Fruit fly (Drosophila melanogaster) whole organism, embryonic: ENCODE measurements around the gene CG15553.

Experiments used
- Asciz ChIP-seq: fragments of 200-800 bp; sonication (Bioruptor generic); optimal IDR thresholded peaks from 2 replicates; lab custom pipeline; 2017; ENCODE audit warnings: missing biosample characterization, mild to moderate bottlenecking, missing genetic modification characterization, missing genetic modification reagents
- Atf6 ChIP-seq: fragments of 200-800 bp; sonication (Bioruptor generic); IDR thresholded peaks from 2 replicates; pipeline ENCODE4 v1.3.6; 2022; ENCODE audit warnings: missing biosample characterization, missing genetic modification characterization
- CG10147 ChIP-seq: fragments of 200-800 bp; sonication (Bioruptor generic); optimal IDR thresholded peaks from 2 replicates; lab custom pipeline; 2019; ENCODE audit warnings: missing biosample characterization, mild to moderate bottlenecking, missing genetic modification characterization, moderate library complexity
- CG11695 ChIP-seq: fragments of 200-800 bp; sonication (Bioruptor generic); IDR thresholded peaks from 3 replicates; pipeline ENCODE4 v1.3.6; 2022; ENCODE audit warnings: missing biosample characterization, missing genetic modification characterization
- CG11723 ChIP-seq: fragments of 200-800 bp; sonication (Bioruptor generic); optimal IDR thresholded peaks from 2 replicates; lab custom pipeline; 2017; ENCODE audit warnings: missing biosample characterization, mild to moderate bottlenecking, missing genetic modification characterization
- CG12299 ChIP-seq: fragments of 200-800 bp; sonication (Bioruptor generic); optimal IDR thresholded peaks from 2 replicates; lab custom pipeline; 2018; ENCODE audit warnings: missing biosample characterization, mild to moderate bottlenecking, missing genetic modification characterization
- CG14050 ChIP-seq: fragments of 200-800 bp; sonication (Bioruptor generic); IDR thresholded peaks from 3 replicates; pipeline ENCODE4 v1.3.6; 2022; ENCODE audit warnings: missing biosample characterization, missing genetic modification characterization
- CG14667 ChIP-seq: fragments of 200-800 bp; sonication (Bioruptor generic); IDR thresholded peaks from 2 replicates; pipeline ENCODE4 v1.3.6; 2022; ENCODE audit warnings: missing biosample characterization, missing genetic modification characterization
- CG15269 ChIP-seq: fragments of 200-800 bp; sonication (Bioruptor generic); optimal IDR thresholded peaks from 2 replicates; lab custom pipeline; 2018; ENCODE audit warnings: missing biosample characterization, mild to moderate bottlenecking, missing genetic modification characterization, moderate library complexity
- CG15696 ChIP-seq: fragments of 200-800 bp; sonication (Bioruptor generic); optimal IDR thresholded peaks from 2 replicates; lab custom pipeline; 2019; ENCODE audit warnings: missing biosample characterization, mild to moderate bottlenecking, missing genetic modification characterization, moderate library complexity
- CG16813 ChIP-seq: fragments of 200-800 bp; sonication (Bioruptor generic); IDR thresholded peaks from 3 replicates; pipeline ENCODE4 v1.3.6; 2022; ENCODE audit warnings: missing biosample characterization, missing genetic modification characterization; ENCODE audit not compliant: partially characterized antibody
- CG30020 ChIP-seq: fragments of 200-800 bp; optimal IDR thresholded peaks from 2 replicates; lab custom pipeline; 2019; ENCODE audit warnings: missing biosample characterization, mild to moderate bottlenecking, missing genetic modification characterization, moderate library complexity
- CG30403 ChIP-seq: fragments of 200-800 bp; sonication (Bioruptor generic); optimal IDR thresholded peaks from 3 replicates; lab custom pipeline; 2016; ENCODE audit warnings: missing biosample characterization, missing genetic modification characterization
- CG30431 ChIP-seq: fragments of 200-800 bp; sonication (Bioruptor generic); optimal IDR thresholded peaks from 2 replicates; lab custom pipeline; 2017; ENCODE audit warnings: missing biosample characterization, missing genetic modification characterization
- CG31365 ChIP-seq: fragments of 200-800 bp; sonication (Bioruptor generic); optimal IDR thresholded peaks from 2 replicates; lab custom pipeline; 2018; ENCODE audit warnings: missing biosample characterization, mild to moderate bottlenecking, missing genetic modification characterization
- CG34224 ChIP-seq: fragments of 200-800 bp; sonication (Bioruptor generic); IDR thresholded peaks from 3 replicates; pipeline ENCODE4 v1.3.6; 2022; ENCODE audit warnings: missing biosample characterization, missing genetic modification characterization; ENCODE audit not compliant: partially characterized antibody
- CG4282 ChIP-seq: fragments of 200-800 bp; sonication (Bioruptor generic); optimal IDR thresholded peaks from 2 replicates; lab custom pipeline; 2016; ENCODE audit warnings: missing biosample characterization, missing genetic modification characterization
- CG6254 ChIP-seq: fragments of 200-800 bp; sonication (Bioruptor generic); optimal IDR thresholded peaks from 3 replicates; lab custom pipeline; 2017; ENCODE audit warnings: mild to moderate bottlenecking, missing biosample characterization, missing genetic modification reagents, missing genetic modification characterization
- CG6791 ChIP-seq: fragments of 200-800 bp; sonication (Bioruptor generic); IDR thresholded peaks from 3 replicates; pipeline ENCODE4 v1.3.6; 2022; ENCODE audit warnings: missing biosample characterization, missing genetic modification characterization; ENCODE audit not compliant: partially characterized antibody
- CG7786 ChIP-seq: fragments of 200-800 bp; sonication (Bioruptor generic); optimal IDR thresholded peaks from 2 replicates; lab custom pipeline; 2016; ENCODE audit warnings: missing biosample characterization, missing genetic modification characterization
- CG9437 ChIP-seq: fragments of 200-800 bp; sonication (Bioruptor generic); optimal IDR thresholded peaks from 2 replicates; lab custom pipeline; 2018; ENCODE audit warnings: missing biosample characterization, mild to moderate bottlenecking, missing genetic modification characterization
- D19A ChIP-seq: fragments of 200-800 bp; optimal IDR thresholded peaks from 3 replicates; lab custom pipeline; 2019; ENCODE audit warnings: missing biosample characterization, mild to moderate bottlenecking, missing genetic modification characterization, moderate library complexity
- D19B ChIP-seq: fragments of 200-800 bp; sonication (Bioruptor generic); optimal IDR thresholded peaks from 2 replicates; lab custom pipeline; 2017; ENCODE audit warnings: missing biosample characterization, mild to moderate bottlenecking, missing genetic modification characterization
- Eip74EF ChIP-seq, 2 experiments: fragments of 200-800 bp in 1 of 2; fragments of >200 bp in 1 of 2; sonication (Bioruptor generic) in 1 of 2; optimal IDR thresholded peaks; 2 replicates each; lab custom pipeline; 2017 to 2019; ENCODE audit warnings: missing biosample characterization in 2 of 2, missing genetic modification characterization in 2 of 2, mild to moderate bottlenecking in 1 of 2, moderate library complexity in 1 of 2
- Elba2 ChIP-seq: fragments of 200-800 bp; sonication (Bioruptor generic); optimal IDR thresholded peaks from 3 replicates; lab custom pipeline; 2016; ENCODE audit warnings: missing biosample characterization, missing genetic modification characterization
- Ets65A ChIP-seq: fragments of 200-800 bp; sonication (Bioruptor generic); peaks from one replicate; lab custom pipeline; 2016; ENCODE audit warnings: missing biosample characterization, missing genetic modification characterization
- Ravus ChIP-seq: fragments of 200-800 bp; sonication (Bioruptor generic); IDR thresholded peaks from 2 replicates; pipeline ENCODE4 v1.3.6; 2022; ENCODE audit warnings: missing biosample characterization, missing genetic modification characterization
- Vsx1 ChIP-seq: fragments of 200-800 bp; sonication (Bioruptor generic); optimal IDR thresholded peaks from 2 replicates; lab custom pipeline; 2017; ENCODE audit warnings: missing biosample characterization, mild to moderate bottlenecking, missing genetic modification characterization, missing genetic modification reagents
- Xbp1 ChIP-seq: fragments of 200-800 bp; sonication (Bioruptor generic); optimal IDR thresholded peaks from 3 replicates; lab custom pipeline; 2016; ENCODE audit warnings: missing biosample characterization, mild to moderate bottlenecking, missing genetic modification characterization
- YL-1 ChIP-seq: fragments of 200-800 bp; sonication (Bioruptor generic); optimal IDR thresholded peaks from 3 replicates; lab custom pipeline; 2017; ENCODE audit warnings: missing biosample characterization, mild to moderate bottlenecking, missing genetic modification characterization
- ara ChIP-seq: fragments of 200-800 bp; sonication (Bioruptor generic); IDR thresholded peaks from 2 replicates; pipeline ENCODE4 v1.3.6; 2022; ENCODE audit warnings: missing biosample characterization, missing genetic modification characterization
- bab2 ChIP-seq: fragments of 200-800 bp; sonication (Bioruptor generic); optimal IDR thresholded peaks from 2 replicates; lab custom pipeline; 2016; ENCODE audit warnings: missing biosample characterization, missing genetic modification characterization
- chif ChIP-seq, 2 experiments: fragments of 200-800 bp; sonication (Bioruptor generic); optimal IDR thresholded peaks; 3 replicates each; lab custom pipeline; 2016; ENCODE audit warnings: missing biosample characterization in 2 of 2, missing genetic modification characterization in 2 of 2
- fd64A ChIP-seq: fragments of 200-800 bp; sonication (Bioruptor generic); optimal IDR thresholded peaks from 3 replicates; lab custom pipeline; 2018; ENCODE audit warnings: missing biosample characterization, mild to moderate bottlenecking, missing genetic modification characterization
- fu2 ChIP-seq: fragments of 200-800 bp; sonication (Bioruptor generic); optimal IDR thresholded peaks from 2 replicates; lab custom pipeline; 2016; ENCODE audit warnings: missing biosample characterization, missing genetic modification characterization
- ham ChIP-seq: fragments of 200-800 bp; sonication (Bioruptor generic); IDR thresholded peaks from 2 replicates; pipeline ENCODE4 v1.3.6; 2022; ENCODE audit warnings: missing biosample characterization, missing genetic modification characterization
- hb ChIP-seq: fragments of 200-800 bp; sonication (Bioruptor generic); IDR thresholded peaks from 3 replicates; pipeline ENCODE4 v1.3.6; 2022; ENCODE audit warnings: missing biosample characterization, missing genetic modification characterization; ENCODE audit not compliant: partially characterized antibody
- hbn ChIP-seq: fragments of 200-800 bp; sonication (Bioruptor generic); IDR thresholded peaks from 2 replicates; pipeline ENCODE4 v1.3.6; 2022; ENCODE audit warnings: missing biosample characterization, missing genetic modification characterization; ENCODE audit not compliant: partially characterized antibody
- jigr1 ChIP-seq: fragments of 200-800 bp; sonication (Bioruptor generic); IDR thresholded peaks from 3 replicates; pipeline ENCODE4 v1.3.6; 2022; ENCODE audit warnings: missing biosample characterization, missing genetic modification characterization
- kni ChIP-seq: fragments of 200-800 bp; sonication (Bioruptor generic); optimal IDR thresholded peaks from 3 replicates; lab custom pipeline; 2017; ENCODE audit warnings: mild to moderate bottlenecking, missing biosample characterization, missing genetic modification reagents, missing genetic modification characterization
- lbe ChIP-seq: fragments of 200-800 bp; sonication (Bioruptor generic); optimal IDR thresholded peaks from 2 replicates; lab custom pipeline; 2016; ENCODE audit warnings: missing biosample characterization, mild to moderate bottlenecking, missing genetic modification characterization
- nerfin-1 ChIP-seq: fragments of 200-800 bp; sonication (Bioruptor generic); optimal IDR thresholded peaks from 3 replicates; lab custom pipeline; 2019; ENCODE audit warnings: missing biosample characterization, mild to moderate bottlenecking, missing genetic modification characterization, moderate library complexity
- repo ChIP-seq: fragments of 200-800 bp; sonication (Bioruptor generic); optimal IDR thresholded peaks from 2 replicates; lab custom pipeline; 2016; ENCODE audit warnings: missing biosample characterization, missing genetic modification characterization
- schlank ChIP-seq: fragments of 200-800 bp; sonication (Bioruptor generic); optimal IDR thresholded peaks from 2 replicates; lab custom pipeline; 2018; ENCODE audit warnings: missing biosample characterization, mild to moderate bottlenecking, missing genetic modification characterization
- sens ChIP-seq: fragments of 200-800 bp; sonication (Bioruptor generic); peaks from one replicate; lab custom pipeline; 2016; ENCODE audit warnings: missing biosample characterization, missing genetic modification characterization
- sens-2 ChIP-seq: fragments of 200-800 bp; sonication (Bioruptor generic); IDR thresholded peaks from 2 replicates; pipeline ENCODE4 v1.3.6; 2022; ENCODE audit warnings: missing biosample characterization, missing genetic modification characterization
- stwl ChIP-seq: fragments of 200-800 bp; sonication (Bioruptor generic); optimal IDR thresholded peaks from 3 replicates; lab custom pipeline; 2018; ENCODE audit warnings: missing biosample characterization, mild to moderate bottlenecking, missing genetic modification characterization, moderate library complexity
- zen ChIP-seq: fragments of 200-800 bp; sonication (Bioruptor generic); optimal IDR thresholded peaks from 3 replicates; lab custom pipeline; 2018; ENCODE audit warnings: missing biosample characterization, mild to moderate bottlenecking, missing genetic modification characterization, moderate library complexity
- zen2 ChIP-seq: fragments of 200-800 bp; sonication (Bioruptor generic); IDR thresholded peaks from 3 replicates; pipeline ENCODE4 v1.3.6; 2022; ENCODE audit warnings: missing biosample characterization, missing genetic modification characterization; ENCODE audit not compliant: partially characterized antibody

CG15553 gene

DNA sequence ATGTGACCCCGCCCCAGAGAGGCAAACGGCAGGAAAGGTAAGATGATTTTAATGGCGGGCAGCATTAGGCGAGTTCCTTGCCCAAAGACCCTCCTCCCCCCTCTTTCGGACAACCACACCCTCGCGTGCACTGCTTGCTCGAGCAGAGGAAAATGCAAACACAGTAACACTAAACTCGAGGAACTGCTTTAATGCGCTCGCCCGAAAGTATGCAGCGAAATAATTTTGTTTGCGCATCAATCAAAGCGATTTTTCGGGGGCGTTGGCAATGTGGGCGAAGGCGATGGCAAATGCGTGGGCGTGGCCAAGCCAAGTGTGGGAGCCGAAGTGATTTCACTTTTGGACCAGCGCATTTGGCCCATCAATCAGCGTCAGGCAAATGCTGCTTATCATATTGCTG is 14.6 kb downstream of the CG15553 start (continued):
- TF ChIP-seq zen (tag; lab: Kevin White, UChicago) (no peak), ara (GFP tag; lab: Robert Waterston, UW) (no peak), lbe (GFP tag; lab: Kevin White, UChicago) (no peak), CG30403 (no peak), nerfin-1 (tag; lab: Kevin White, UChicago) (no peak), CG14050 (GFP tag; lab: Robert Waterston, UW) (no peak), CG4282 (GFP tag; lab: Kevin White, UChicago) (no peak), CG15696 (tag; lab: Kevin White, UChicago) (no peak), CG30020 (tag; lab: Kevin White, UChicago) (no peak), repo (GFP tag; lab: Kevin White, UChicago) (no peak), CG7786 (GFP tag; lab: Kevin White, UChicago) (no peak), D19A (tag; lab: Kevin White, UChicago) (no peak), CG34224 (GFP tag; lab: Robert Waterston, UW) (no peak), CG16813 (0 out of 3 replicates have a peak, but pooled peaks have one; percentile 33), hb (GFP tag; lab: Robert Waterston, UW) (no peak), Asciz (GFP tag; lab: Kevin White, UChicago) (no peak), CG14667 (GFP tag; lab: Robert Waterston, UW) (no peak), ham (GFP tag; lab: Robert Waterston, UW) (no peak), Eip74EF (GFP tag; optimal IDR thresholded peaks at IDR 0.05; lab: Kevin White, UChicago) (peak in 1 of 2 experiments; percentile 52), D19B (GFP tag; lab: Kevin White, UChicago) (no peak)

DNA sequence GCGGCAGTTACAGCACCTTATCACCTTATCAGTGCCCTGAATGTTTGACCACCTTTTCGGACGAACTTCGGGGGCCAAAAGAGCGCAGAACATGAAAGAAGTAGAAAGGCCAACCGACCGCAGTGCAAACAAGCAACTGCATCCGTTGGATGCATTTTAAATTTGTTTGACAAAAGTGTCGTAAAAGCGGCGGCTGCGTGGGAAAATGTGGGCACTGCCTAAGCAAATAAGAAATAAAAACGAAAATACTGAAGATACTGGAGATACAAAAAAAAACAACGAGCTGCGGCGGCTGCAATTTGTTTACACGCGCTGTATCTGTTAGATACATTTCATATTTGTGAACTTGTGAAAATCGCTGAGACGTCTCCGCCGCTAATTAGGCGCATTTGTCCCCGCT is 30.2 kb downstream of the CG15553 start:
- TF ChIP-seq CG11695 (no peak), CG12299 (tag; lab: Kevin White, UChicago) (no peak), zen2 (GFP tag; lab: Robert Waterston, UW) (no peak), jigr1 (GFP tag; lab: Robert Waterston, UW) (no peak), CG9437 (no peak), CG10147 (GFP tag; lab: Kevin White, UChicago) (no peak), CG31365 (tag; lab: Kevin White, UChicago) (no peak), Xbp1 (GFP tag; lab: Kevin White, UChicago) (no peak), schlank (tag; lab: Kevin White, UChicago) (no peak), CG6254 (peak; percentile 17), stwl (tag; lab: Kevin White, UChicago) (no peak), hbn (GFP tag; lab: Robert Waterston, UW) (no peak), CG30431 (GFP tag; lab: Kevin White, UChicago) (no peak), repo (GFP tag; lab: Kevin White, UChicago) (no peak), fu2 (GFP tag; lab: Kevin White, UChicago) (no peak), sens-2 (no peak), fd64A (peak; percentile 17), Elba2 (GFP tag; lab: Kevin White, UChicago) (no peak), CG6791 (GFP tag; lab: Robert Waterston, UW) (no peak), Ravus (GFP tag; lab: Robert Waterston, UW) (no peak), Vsx1 (GFP tag; lab: Kevin White, UChicago) (peak; percentile 18), CG15269 (tag; lab: Kevin White, UChicago) (no peak), bab2 (GFP tag; lab: Kevin White, UChicago) (no peak), sens (GFP tag; lab: Kevin White, UChicago) (peak; percentile 50), Atf6 (no peak), CG11723 (GFP tag; lab: Kevin White, UChicago) (no peak), chif (GFP tag; optimal IDR thresholded peaks at IDR 0.05; lab: Kevin White, UChicago) (no peak), Ets65A (peak; percentile 2), kni (peak; percentile 51), YL-1 (GFP tag; lab: Kevin White, UChicago) (no peak)
